Fruit fly (Drosophila melanogaster) whole organism, embryonic: ENCODE measurements around the gene CycG.

Source experiments
- Abd-B ChIP-seq: fragments of 200-800 bp; sonication (Bioruptor generic); optimal IDR thresholded peaks from 2 replicates; lab custom pipeline; 2018; ENCODE audit warnings: missing biosample characterization, mild to moderate bottlenecking, missing genetic modification characterization, moderate library complexity
- Antp ChIP-seq: fragments of 200-800 bp; sonication (Bioruptor generic); optimal IDR thresholded peaks from 3 replicates; lab custom pipeline; 2016; ENCODE audit warnings: missing biosample characterization, missing genetic modification characterization
- Atf6 ChIP-seq: fragments of 200-800 bp; sonication (Bioruptor generic); IDR thresholded peaks from 2 replicates; pipeline ENCODE4 v1.3.6; 2022; ENCODE audit warnings: missing biosample characterization, missing genetic modification characterization
- Awh ChIP-seq: fragments of 200-800 bp; sonication (Bioruptor generic); IDR thresholded peaks from 2 replicates; pipeline ENCODE4, ENCODE4 v1.3.6; 2022; ENCODE audit warnings: missing biosample characterization, missing genetic modification characterization
- Bgb ChIP-seq: fragments of 200-800 bp; sonication (Bioruptor generic); IDR thresholded peaks from 2 replicates; pipeline ENCODE4 v1.3.6; 2022; ENCODE audit warnings: missing biosample characterization, missing genetic modification characterization; ENCODE audit not compliant: partially characterized antibody
- Bteb2 ChIP-seq: fragments of 200-800 bp; sonication (Bioruptor generic); optimal IDR thresholded peaks from 2 replicates; lab custom pipeline; 2016; ENCODE audit warnings: missing biosample characterization, missing genetic modification characterization
- CG10147 ChIP-seq: fragments of 200-800 bp; sonication (Bioruptor generic); optimal IDR thresholded peaks from 2 replicates; lab custom pipeline; 2019; ENCODE audit warnings: missing biosample characterization, mild to moderate bottlenecking, missing genetic modification characterization, moderate library complexity
- CG11456 ChIP-seq: fragments of 200-800 bp; sonication (Bioruptor generic); IDR thresholded peaks from 3 replicates; pipeline ENCODE4 v1.3.6; 2022; ENCODE audit warnings: missing biosample characterization, missing genetic modification characterization
- CG11504 ChIP-seq: fragments of 200-800 bp; sonication (Bioruptor generic); optimal IDR thresholded peaks from 3 replicates; lab custom pipeline; 2019; ENCODE audit warnings: missing biosample characterization, mild to moderate bottlenecking, missing genetic modification characterization, moderate library complexity
- CG11560 ChIP-seq: fragments of 200-800 bp; sonication (Bioruptor generic); IDR thresholded peaks from 3 replicates; pipeline ENCODE4 v1.3.6; 2022; ENCODE audit warnings: missing biosample characterization, missing genetic modification characterization
- CG12236 ChIP-seq: fragments of 200-800 bp; sonication (Bioruptor generic); optimal IDR thresholded peaks from 2 replicates; lab custom pipeline; 2016; ENCODE audit warnings: missing biosample characterization, missing genetic modification characterization
- CG14710 ChIP-seq: fragments of 200-800 bp; sonication (Bioruptor generic); optimal IDR thresholded peaks from 3 replicates; lab custom pipeline; 2019; ENCODE audit warnings: missing biosample characterization, mild to moderate bottlenecking, missing genetic modification characterization, moderate library complexity
- CG14860 ChIP-seq: fragments of 200-800 bp; sonication (Bioruptor generic); IDR thresholded peaks from 3 replicates; pipeline ENCODE4 v1.3.6; 2022; ENCODE audit warnings: missing biosample characterization, missing genetic modification characterization; ENCODE audit not compliant: partially characterized antibody
- CG16863 ChIP-seq: fragments of 200-800 bp; sonication (Bioruptor generic); optimal IDR thresholded peaks from 3 replicates; lab custom pipeline; 2016; ENCODE audit warnings: missing biosample characterization, missing genetic modification characterization
- CG17912 ChIP-seq: fragments of 200-800 bp; sonication (Bioruptor generic); optimal IDR thresholded peaks from 2 replicates; lab custom pipeline; 2018; ENCODE audit warnings: missing biosample characterization, mild to moderate bottlenecking, missing genetic modification characterization
- CG2712 ChIP-seq: fragments of 200-800 bp; optimal IDR thresholded peaks from 3 replicates; lab custom pipeline; 2019; ENCODE audit warnings: missing biosample characterization, mild to moderate bottlenecking, missing genetic modification characterization, moderate library complexity
- CG3065 ChIP-seq: fragments of 200-800 bp; sonication (Bioruptor generic); optimal IDR thresholded peaks from 2 replicates; lab custom pipeline; 2016; ENCODE audit warnings: missing biosample characterization, missing genetic modification characterization
- CG3407 ChIP-seq: fragments of 200-800 bp; sonication (Bioruptor generic); optimal IDR thresholded peaks from 2 replicates; lab custom pipeline; 2018; ENCODE audit warnings: missing biosample characterization, mild to moderate bottlenecking, missing genetic modification characterization
- CG34224 ChIP-seq: fragments of 200-800 bp; sonication (Bioruptor generic); IDR thresholded peaks from 3 replicates; pipeline ENCODE4 v1.3.6; 2022; ENCODE audit warnings: missing biosample characterization, missing genetic modification characterization; ENCODE audit not compliant: partially characterized antibody
- CG43689 ChIP-seq: fragments of 200-800 bp; sonication (Bioruptor generic); IDR thresholded peaks from 2 replicates; pipeline ENCODE4 v1.3.6; 2022; ENCODE audit warnings: missing biosample characterization, missing genetic modification characterization
- CG6272 ChIP-seq: fragments of 200-800 bp; sonication (Bioruptor generic); IDR thresholded peaks from 2 replicates; pipeline ENCODE4 v1.3.6; 2022; ENCODE audit warnings: missing biosample characterization, missing genetic modification characterization
- CG6689 ChIP-seq: fragments of 200-800 bp; sonication (Bioruptor generic); IDR thresholded peaks from 2 replicates; pipeline ENCODE4 v1.3.6; 2022; ENCODE audit warnings: missing biosample characterization, missing genetic modification characterization
- CG7839 ChIP-seq: fragments of 200-800 bp; sonication (Bioruptor generic); optimal IDR thresholded peaks from 3 replicates; lab custom pipeline; 2018; ENCODE audit warnings: missing biosample characterization, mild to moderate bottlenecking, missing genetic modification characterization, moderate library complexity
- CG8359 ChIP-seq: fragments of 200-800 bp; sonication (Bioruptor generic); optimal IDR thresholded peaks from 2 replicates; lab custom pipeline; 2017; ENCODE audit warnings: missing biosample characterization, mild to moderate bottlenecking, missing genetic modification characterization, borderline replicate concordance
- CG9727 ChIP-seq: fragments of 200-800 bp; sonication (Bioruptor generic); optimal IDR thresholded peaks from 3 replicates; lab custom pipeline; 2017; ENCODE audit warnings: missing biosample characterization, mild to moderate bottlenecking, missing genetic modification characterization
- Dad ChIP-seq: fragments of 200-800 bp; sonication (Bioruptor generic); optimal IDR thresholded peaks from 3 replicates; lab custom pipeline; 2016; ENCODE audit warnings: missing biosample characterization, missing genetic modification characterization
- Fer2 ChIP-seq: fragments of 200-800 bp; sonication (Bioruptor generic); optimal IDR thresholded peaks from 2 replicates; lab custom pipeline; 2018; ENCODE audit warnings: missing biosample characterization, mild to moderate bottlenecking, missing genetic modification characterization, moderate library complexity
- Oli ChIP-seq: fragments of 200-800 bp; sonication (Bioruptor generic); optimal IDR thresholded peaks from 2 replicates; lab custom pipeline; 2018; ENCODE audit warnings: missing biosample characterization, mild to moderate bottlenecking, missing genetic modification characterization, moderate library complexity
- Sox100B ChIP-seq: fragments of 200-800 bp; sonication (Bioruptor generic); optimal IDR thresholded peaks from 3 replicates; lab custom pipeline; 2018; ENCODE audit warnings: missing biosample characterization, mild to moderate bottlenecking, missing genetic modification characterization
- Trl ChIP-seq, 3 experiments: fragments of >200 bp in 2 of 3; fragments of 200-800 bp in 1 of 3; sonication (Bioruptor generic) in 1 of 3; optimal IDR thresholded peaks; 2 replicates in 1 of 3; 3 replicates in 2 of 3; lab custom pipeline; 2016 to 2017; ENCODE audit warnings: missing biosample characterization in 1 of 3, missing genetic modification characterization in 1 of 3
- ara ChIP-seq: fragments of 200-800 bp; sonication (Bioruptor generic); IDR thresholded peaks from 2 replicates; pipeline ENCODE4 v1.3.6; 2022; ENCODE audit warnings: missing biosample characterization, missing genetic modification characterization
- dm ChIP-seq: fragments of 200-800 bp; sonication (Bioruptor generic); optimal IDR thresholded peaks from 3 replicates; lab custom pipeline; 2016; ENCODE audit warnings: missing biosample characterization, missing genetic modification characterization
- ewg ChIP-seq: fragments of 200-800 bp; sonication (Bioruptor generic); optimal IDR thresholded peaks from 3 replicates; lab custom pipeline; 2017; ENCODE audit warnings: mild to moderate bottlenecking, missing biosample characterization, missing genetic modification reagents, missing genetic modification characterization
- gfzf ChIP-seq: fragments of 200-800 bp; sonication (Bioruptor generic); optimal IDR thresholded peaks from 2 replicates; lab custom pipeline; 2016; ENCODE audit warnings: missing biosample characterization, mild to moderate bottlenecking, missing genetic modification characterization, moderate library complexity
- jumu ChIP-seq: fragments of 200-800 bp; sonication (Bioruptor generic); optimal IDR thresholded peaks from 3 replicates; lab custom pipeline; 2016; ENCODE audit warnings: missing biosample characterization, missing genetic modification characterization
- kah ChIP-seq: fragments of 200-800 bp; sonication (Bioruptor generic); optimal IDR thresholded peaks from 2 replicates; lab custom pipeline; 2018; ENCODE audit warnings: missing biosample characterization, mild to moderate bottlenecking, missing genetic modification characterization
- lov ChIP-seq, 2 experiments: fragments of 200-800 bp in 1 of 2; fragments of >200 bp in 1 of 2; sonication (Bioruptor generic) in 1 of 2; IDR thresholded peaks in 1 of 2; optimal IDR thresholded peaks in 1 of 2; 2 replicates in 1 of 2; 3 replicates in 1 of 2; pipeline versions ENCODE4 v1.3.6 to Lab custom; 2017 to 2022; ENCODE audit warnings: missing biosample characterization in 1 of 2, missing genetic modification characterization in 1 of 2
- luna ChIP-seq: fragments of 200-800 bp; sonication (Bioruptor generic); optimal IDR thresholded peaks from 2 replicates; lab custom pipeline; 2016; ENCODE audit warnings: missing biosample characterization, missing genetic modification characterization
- nmo ChIP-seq: fragments of 200-800 bp; sonication (Bioruptor generic); optimal IDR thresholded peaks from 2 replicates; lab custom pipeline; 2018; ENCODE audit warnings: missing biosample characterization, mild to moderate bottlenecking, missing genetic modification characterization, moderate library complexity
- org-1 ChIP-seq: fragments of 200-800 bp; sonication (Bioruptor generic); optimal IDR thresholded peaks from 2 replicates; lab custom pipeline; 2017; ENCODE audit warnings: missing biosample characterization, missing genetic modification characterization
- salm ChIP-seq: fragments of 200-800 bp; sonication (Bioruptor generic); optimal IDR thresholded peaks from 2 replicates; lab custom pipeline; 2018; ENCODE audit warnings: missing biosample characterization, mild to moderate bottlenecking, missing genetic modification characterization
- slbo ChIP-seq: fragments of 200-800 bp; sonication (Bioruptor generic); IDR thresholded peaks from 2 replicates; pipeline ENCODE4 v1.3.6; 2022; ENCODE audit warnings: missing biosample characterization, missing genetic modification characterization
- slou ChIP-seq: fragments of 200-800 bp; sonication (Bioruptor generic); optimal IDR thresholded peaks from 3 replicates; lab custom pipeline; 2016; ENCODE audit warnings: missing biosample characterization, missing genetic modification characterization
- sr ChIP-seq: fragments of 200-800 bp; sonication (Bioruptor generic); IDR thresholded peaks from 3 replicates; pipeline ENCODE4 v1.3.6; 2022; ENCODE audit warnings: missing biosample characterization, missing genetic modification characterization
- stwl ChIP-seq: fragments of 200-800 bp; sonication (Bioruptor generic); optimal IDR thresholded peaks from 3 replicates; lab custom pipeline; 2018; ENCODE audit warnings: missing biosample characterization, mild to moderate bottlenecking, missing genetic modification characterization, moderate library complexity
- tap ChIP-seq: fragments of 200-800 bp; optimal IDR thresholded peaks from 3 replicates; lab custom pipeline; 2019; ENCODE audit warnings: missing biosample characterization, mild to moderate bottlenecking, missing genetic modification characterization, moderate library complexity
- tup ChIP-seq: fragments of 200-800 bp; sonication (Bioruptor generic); optimal IDR thresholded peaks from 2 replicates; lab custom pipeline; 2016; ENCODE audit warnings: missing biosample characterization, mild to moderate bottlenecking, missing genetic modification characterization, moderate library complexity
- tx ChIP-seq: fragments of 200-800 bp; sonication (Bioruptor generic); optimal IDR thresholded peaks from 2 replicates; lab custom pipeline; 2016; ENCODE audit warnings: missing biosample characterization, missing genetic modification characterization

The CycG gene

DNA sequence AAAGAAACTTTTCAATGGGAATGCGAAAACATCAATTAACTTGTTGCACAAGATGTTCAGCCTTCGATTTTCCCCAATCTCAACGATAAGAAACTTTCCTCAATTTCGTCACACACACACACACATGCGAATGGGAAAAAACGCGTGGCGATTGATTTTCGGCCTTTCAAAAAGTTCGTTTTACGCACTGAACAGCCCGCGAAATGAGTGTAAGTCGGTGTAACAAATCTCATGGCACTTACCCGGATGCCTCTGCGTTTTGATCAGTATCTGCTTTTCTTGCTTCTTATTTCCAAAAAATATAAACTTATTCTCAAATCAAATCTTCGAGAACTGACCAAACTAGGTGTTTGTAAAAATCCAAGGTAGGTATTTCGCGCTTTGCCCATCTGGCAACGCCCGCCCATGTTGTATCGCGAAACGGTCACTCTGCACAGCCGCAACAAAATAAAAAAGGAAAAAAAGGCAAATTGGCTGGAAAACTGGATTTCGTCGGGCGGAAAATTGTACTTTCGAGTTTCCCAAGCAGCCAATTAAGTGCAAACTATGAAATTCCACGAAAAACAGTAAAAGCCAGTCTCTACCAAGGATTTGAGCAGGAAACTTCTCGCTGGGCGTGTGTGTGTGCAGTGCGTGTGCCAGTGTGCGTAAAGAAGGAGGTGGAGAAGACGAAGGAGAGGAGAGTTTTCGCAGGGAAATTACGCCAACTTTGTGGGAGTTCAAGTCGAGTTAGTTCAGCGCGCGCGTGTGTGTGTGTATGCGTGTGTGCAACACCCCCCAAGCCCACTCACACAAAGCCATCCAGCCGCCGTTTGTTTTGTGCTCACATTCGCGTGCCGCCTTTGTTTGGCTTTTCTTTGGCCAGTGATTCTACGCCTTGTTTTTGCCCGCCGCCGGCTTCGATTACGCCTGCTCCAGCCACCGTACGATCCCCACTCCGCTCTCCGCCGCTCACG, 1.5 kb downstream of the CycG start, which contains the start of gene Med (continued):
- no peak for TF ChIP-seq Bteb2
- TF ChIP-seq Abd-B (GFP tag; lab: Kevin White, UChicago) = no peak
- no peak for TF ChIP-seq CG6272
- TF ChIP-seq CG3407 (GFP tag; lab: Kevin White, UChicago) = no peak
- TF ChIP-seq tx (GFP tag; lab: Kevin White, UChicago) = no peak
- TF ChIP-seq Bgb (GFP tag; lab: Robert Waterston, UW) = no peak
- peak; percentile 55 for TF ChIP-seq stwl (tag; lab: Kevin White, UChicago)
- no peak for TF ChIP-seq lov (optimal IDR thresholded peaks at IDR 0.05; lab: Kevin White, UChicago)
- no peak for TF ChIP-seq lov (GFP tag; IDR thresholded peaks at IDR 0.05; lab: Robert Waterston, UW)
- no peak for TF ChIP-seq Antp (GFP tag; lab: Kevin White, UChicago)
- TF ChIP-seq Fer2 (tag; lab: Kevin White, UChicago) = no peak
- TF ChIP-seq CG11504 (tag; lab: Kevin White, UChicago) = peak; percentile 36
- peak; percentile 98 for TF ChIP-seq gfzf (GFP tag; lab: Kevin White, UChicago)
- no peak for TF ChIP-seq CG14860
- no peak for TF ChIP-seq Atf6 (GFP tag; lab: Robert Waterston, UW)
- peak; percentile 81 for TF ChIP-seq dm
- no peak for TF ChIP-seq ara (GFP tag; lab: Robert Waterston, UW)
- no peak for TF ChIP-seq Sox100B (GFP tag; lab: Kevin White, UChicago)
- TF ChIP-seq CG14710 = peak; percentile 51
- TF ChIP-seq slbo (GFP tag; lab: Robert Waterston, UW) = no peak
- no peak for TF ChIP-seq CG11560 (tag; lab: Robert Waterston, UW)
- no peak for TF ChIP-seq CG43689 (GFP tag; lab: Robert Waterston, UW)
- TF ChIP-seq CG9727 = peak; percentile 77
- TF ChIP-seq kah (GFP tag; lab: Kevin White, UChicago) = peak; percentile 43
- TF ChIP-seq tap = no peak
- TF ChIP-seq Oli (tag; lab: Kevin White, UChicago) = no peak
- TF ChIP-seq ewg (GFP tag; lab: Kevin White, UChicago) = peak; percentile 65
- TF ChIP-seq org-1 (GFP tag; lab: Kevin White, UChicago) = no peak
- TF ChIP-seq salm = no peak
- TF ChIP-seq slou (GFP tag; lab: Kevin White, UChicago) = no peak
- TF ChIP-seq Dad (GFP tag; lab: Kevin White, UChicago) = no peak
- TF ChIP-seq CG6689 (GFP tag; lab: Robert Waterston, UW) = no peak
- TF ChIP-seq CG7839 (tag; lab: Kevin White, UChicago) = no peak
- no peak for TF ChIP-seq CG12236 (GFP tag; lab: Kevin White, UChicago)
- no peak for TF ChIP-seq CG3065
- no peak for TF ChIP-seq CG16863 (GFP tag; lab: Kevin White, UChicago)
- no peak for TF ChIP-seq CG11456 (GFP tag; lab: Robert Waterston, UW)
- TF ChIP-seq CG2712 (tag; lab: Kevin White, UChicago) = peak; percentile 16
- TF ChIP-seq CG8359 (GFP tag; lab: Kevin White, UChicago) = peak; percentile 9
- no peak for TF ChIP-seq luna (GFP tag; lab: Kevin White, UChicago)
- TF ChIP-seq tup (GFP tag; lab: Kevin White, UChicago) = no peak
- peak; percentile 44 for TF ChIP-seq nmo (GFP tag; lab: Kevin White, UChicago)
- TF ChIP-seq Trl (optimal IDR thresholded peaks at IDR 0.05; lab: Kevin White, UChicago) = peak in 1 of 2 experiments; percentile 4
- TF ChIP-seq Trl (GFP tag; optimal IDR thresholded peaks at IDR 0.05; lab: Kevin White, UChicago) = no peak
- no peak for TF ChIP-seq CG10147 (GFP tag; lab: Kevin White, UChicago)
- no peak for TF ChIP-seq sr
- peak; percentile 60 for TF ChIP-seq CG17912 (GFP tag; lab: Kevin White, UChicago)
- peak; percentile 22 for TF ChIP-seq jumu (GFP tag; lab: Kevin White, UChicago)
- no peak for TF ChIP-seq CG34224
- TF ChIP-seq Awh (GFP tag; lab: Robert Waterston, UW) = no peak
